Fruit fly (Drosophila melanogaster) whole organism, embryonic: Measurements from ENCODE around the gene Sodh2.
A peak's percentile ranks its signal among the peaks of the same experiment; 100 is the strongest.

Source experiments
- CG11398 ChIP-seq: fragments of 200-800 bp; sonication (Bioruptor generic); optimal IDR thresholded peaks from 2 replicates; lab custom pipeline; 2016; ENCODE audit warnings: missing biosample characterization, missing genetic modification characterization
- CG12071 ChIP-seq: fragments of 200-800 bp; sonication (Bioruptor generic); optimal IDR thresholded peaks from 3 replicates; lab custom pipeline; 2018; ENCODE audit warnings: missing biosample characterization, mild to moderate bottlenecking, missing genetic modification characterization
- CG14710 ChIP-seq: fragments of 200-800 bp; sonication (Bioruptor generic); optimal IDR thresholded peaks from 3 replicates; lab custom pipeline; 2019; ENCODE audit warnings: missing biosample characterization, mild to moderate bottlenecking, missing genetic modification characterization, moderate library complexity
- CG14965 ChIP-seq: fragments of 200-800 bp; sonication (Bioruptor generic); optimal IDR thresholded peaks from 2 replicates; lab custom pipeline; 2016; ENCODE audit warnings: missing biosample characterization, missing genetic modification characterization, borderline replicate concordance
- CG15011 ChIP-seq: fragments of 200-800 bp; sonication (Bioruptor generic); optimal IDR thresholded peaks from 3 replicates; lab custom pipeline; 2018; ENCODE audit warnings: missing biosample characterization, mild to moderate bottlenecking, missing genetic modification characterization
- CG15269 ChIP-seq: fragments of 200-800 bp; sonication (Bioruptor generic); optimal IDR thresholded peaks from 2 replicates; lab custom pipeline; 2018; ENCODE audit warnings: missing biosample characterization, mild to moderate bottlenecking, missing genetic modification characterization, moderate library complexity
- CG1529 ChIP-seq: fragments of 200-800 bp; sonication (Bioruptor generic); optimal IDR thresholded peaks from 3 replicates; lab custom pipeline; 2018; ENCODE audit warnings: missing biosample characterization, missing genetic modification characterization
- CG17802 ChIP-seq: fragments of 200-800 bp; sonication (Bioruptor generic); optimal IDR thresholded peaks from 2 replicates; lab custom pipeline; 2018; ENCODE audit warnings: missing biosample characterization, mild to moderate bottlenecking, missing genetic modification characterization, moderate library complexity
- CG17912 ChIP-seq: fragments of 200-800 bp; sonication (Bioruptor generic); optimal IDR thresholded peaks from 2 replicates; lab custom pipeline; 2018; ENCODE audit warnings: missing biosample characterization, mild to moderate bottlenecking, missing genetic modification characterization
- CG18011 ChIP-seq: fragments of 200-800 bp; sonication (Bioruptor generic); optimal IDR thresholded peaks from 2 replicates; lab custom pipeline; 2017; ENCODE audit warnings: missing biosample characterization, missing genetic modification characterization, mild to moderate bottlenecking, moderate library complexity, missing genotype
- CG18599 ChIP-seq: fragments of 200-800 bp; sonication (Bioruptor generic); optimal IDR thresholded peaks from 3 replicates; lab custom pipeline; 2017; ENCODE audit warnings: missing biosample characterization, missing genetic modification characterization, mild to moderate bottlenecking, moderate library complexity, missing genetic modification reagents
- CG18764 ChIP-seq: fragments of 200-800 bp; sonication (Bioruptor generic); optimal IDR thresholded peaks from 3 replicates; lab custom pipeline; 2016; ENCODE audit warnings: missing biosample characterization, missing genetic modification characterization
- CG2199 ChIP-seq: fragments of 200-800 bp; sonication (Bioruptor generic); IDR thresholded peaks from 3 replicates; pipeline ENCODE4 v1.3.6; 2022; ENCODE audit warnings: missing biosample characterization, missing genetic modification characterization
- CG2202 ChIP-seq: fragments of 200-800 bp; sonication (Bioruptor generic); optimal IDR thresholded peaks from 2 replicates; lab custom pipeline; 2018; ENCODE audit warnings: missing biosample characterization, mild to moderate bottlenecking, missing genetic modification characterization
- CG32532 ChIP-seq: fragments of 200-800 bp; sonication (Bioruptor generic); IDR thresholded peaks from 2 replicates; pipeline ENCODE4 v1.3.6; 2022; ENCODE audit warnings: missing biosample characterization, missing genetic modification characterization
- CG3838 ChIP-seq: fragments of 200-800 bp; sonication (Bioruptor generic); optimal IDR thresholded peaks from 3 replicates; lab custom pipeline; 2016; ENCODE audit warnings: missing biosample characterization, missing genetic modification characterization
- CG42726 ChIP-seq: fragments of 200-800 bp; sonication (Bioruptor generic); IDR thresholded peaks from 2 replicates; pipeline ENCODE4 v1.3.6; 2022; ENCODE audit warnings: missing biosample characterization, missing genetic modification characterization; ENCODE audit not compliant: partially characterized antibody
- CG4404 ChIP-seq: fragments of 200-800 bp; sonication (Bioruptor generic); IDR thresholded peaks from 2 replicates; pipeline ENCODE4 v1.3.6; 2022; ENCODE audit warnings: missing biosample characterization, missing genetic modification characterization
- CG5245 ChIP-seq: fragments of 200-800 bp; sonication (Bioruptor generic); optimal IDR thresholded peaks from 3 replicates; lab custom pipeline; 2016; ENCODE audit warnings: missing biosample characterization, missing genetic modification characterization
- Camta ChIP-seq: fragments of 200-800 bp; sonication (Bioruptor generic); optimal IDR thresholded peaks from 2 replicates; lab custom pipeline; 2016; ENCODE audit warnings: missing biosample characterization, missing genetic modification characterization
- CkIIα-i1 ChIP-seq: fragments of 200-800 bp; sonication (Bioruptor generic); IDR thresholded peaks from 2 replicates; pipeline ENCODE4 v1.3.6; 2022; ENCODE audit warnings: missing biosample characterization, missing genetic modification characterization
- Doc3 ChIP-seq: fragments of 200-800 bp; sonication (Bioruptor generic); IDR thresholded peaks from 3 replicates; pipeline ENCODE4 v1.3.6; 2022; ENCODE audit warnings: missing biosample characterization, missing genetic modification characterization; ENCODE audit not compliant: partially characterized antibody
- Elba2 ChIP-seq: fragments of 200-800 bp; sonication (Bioruptor generic); optimal IDR thresholded peaks from 3 replicates; lab custom pipeline; 2016; ENCODE audit warnings: missing biosample characterization, missing genetic modification characterization
- Gug ChIP-seq: fragments of 200-800 bp; sonication (Bioruptor generic); IDR thresholded peaks from 4 replicates; pipeline ENCODE4 v1.3.6; 2022; ENCODE audit warnings: missing biosample characterization, missing genetic modification characterization
- Hmr ChIP-seq: fragments of 200-800 bp; sonication (Bioruptor generic); optimal IDR thresholded peaks from 3 replicates; lab custom pipeline; 2017; ENCODE audit warnings: mild to moderate bottlenecking, missing biosample characterization, missing genetic modification reagents, missing genetic modification characterization
- Hr39 ChIP-seq: fragments of >200 bp; optimal IDR thresholded peaks from 2 replicates; lab custom pipeline; 2017
- MTF-1 ChIP-seq: fragments of 200-800 bp; sonication (Bioruptor generic); optimal IDR thresholded peaks from 2 replicates; lab custom pipeline; 2018; ENCODE audit warnings: missing biosample characterization, mild to moderate bottlenecking, missing genetic modification characterization, borderline replicate concordance
- Neu2 ChIP-seq: fragments of 200-800 bp; sonication (Bioruptor generic); optimal IDR thresholded peaks from 3 replicates; lab custom pipeline; 2016; ENCODE audit warnings: missing biosample characterization, missing genetic modification characterization, borderline replicate concordance
- Ptx1 ChIP-seq: fragments of 200-800 bp; sonication (Bioruptor generic); IDR thresholded peaks from 2 replicates; pipeline ENCODE4 v1.3.6; 2022; ENCODE audit warnings: missing biosample characterization, missing genetic modification characterization
- Usf ChIP-seq: fragments of 200-800 bp; sonication (Bioruptor generic); optimal IDR thresholded peaks from 2 replicates; lab custom pipeline; 2017; ENCODE audit warnings: missing genotype, missing biosample characterization, missing genetic modification characterization
- ato ChIP-seq: fragments of 200-800 bp; sonication (Bioruptor generic); IDR thresholded peaks from 2 replicates; pipeline ENCODE4 v1.3.6; 2022; ENCODE audit warnings: missing biosample characterization, missing genetic modification characterization; ENCODE audit not compliant: partially characterized antibody
- bab2 ChIP-seq: fragments of 200-800 bp; sonication (Bioruptor generic); optimal IDR thresholded peaks from 2 replicates; lab custom pipeline; 2016; ENCODE audit warnings: missing biosample characterization, missing genetic modification characterization
- bowl ChIP-seq: fragments of 200-800 bp; sonication (Bioruptor generic); IDR thresholded peaks from 2 replicates; pipeline ENCODE4 v1.3.6; 2022; ENCODE audit warnings: missing biosample characterization, missing genetic modification characterization
- ci ChIP-seq: fragments of 200-800 bp; sonication (Bioruptor generic); IDR thresholded peaks from 3 replicates; pipeline ENCODE4 v1.3.6; 2022; ENCODE audit warnings: missing biosample characterization, missing genetic modification characterization
- corto ChIP-seq: fragments of 200-800 bp; sonication (Bioruptor generic); optimal IDR thresholded peaks from 2 replicates; lab custom pipeline; 2016; ENCODE audit warnings: missing biosample characterization, mild to moderate bottlenecking, missing genetic modification characterization, moderate library complexity
- dmrt99B ChIP-seq: fragments of 200-800 bp; sonication (Bioruptor generic); optimal IDR thresholded peaks from 2 replicates; lab custom pipeline; 2018; ENCODE audit warnings: missing biosample characterization, mild to moderate bottlenecking, missing genetic modification characterization, moderate library complexity
- fru ChIP-seq: fragments of >200 bp; optimal IDR thresholded peaks from 2 replicates; lab custom pipeline; 2017
- grau ChIP-seq: fragments of 200-800 bp; optimal IDR thresholded peaks from 3 replicates; lab custom pipeline; 2019; ENCODE audit warnings: missing biosample characterization, mild to moderate bottlenecking, missing genetic modification characterization, moderate library complexity
- gro ChIP-seq: fragments of 200-800 bp; sonication (Bioruptor generic); optimal IDR thresholded peaks from 2 replicates; lab custom pipeline; 2016; ENCODE audit warnings: missing biosample characterization, missing genetic modification characterization
- insv ChIP-seq, 2 experiments: fragments of 200-800 bp; sonication (Bioruptor generic); optimal IDR thresholded peaks; 3 replicates each; lab custom pipeline; 2016 to 2018; ENCODE audit warnings: missing biosample characterization in 2 of 2, missing genetic modification characterization in 2 of 2
- klu ChIP-seq: fragments of 200-800 bp; sonication (Bioruptor generic); IDR thresholded peaks from 2 replicates; pipeline ENCODE4 v1.3.6; 2022; ENCODE audit warnings: missing biosample characterization, missing genetic modification characterization
- maf-S ChIP-seq: fragments of 200-800 bp; sonication (Bioruptor generic); optimal IDR thresholded peaks from 2 replicates; lab custom pipeline; 2016; ENCODE audit warnings: missing biosample characterization, missing genetic modification characterization
- nerfin-1 ChIP-seq: fragments of 200-800 bp; sonication (Bioruptor generic); optimal IDR thresholded peaks from 3 replicates; lab custom pipeline; 2019; ENCODE audit warnings: missing biosample characterization, mild to moderate bottlenecking, missing genetic modification characterization, moderate library complexity
- p53 ChIP-seq: fragments of 200-800 bp; sonication (Bioruptor generic); optimal IDR thresholded peaks from 2 replicates; lab custom pipeline; 2016; ENCODE audit warnings: missing biosample characterization, missing genetic modification characterization
- peb ChIP-seq: fragments of 200-800 bp; sonication (Bioruptor generic); IDR thresholded peaks from 2 replicates; pipeline ENCODE4 v1.3.6; 2022; ENCODE audit warnings: missing biosample characterization, missing genetic modification characterization
- rib ChIP-seq: fragments of 200-800 bp; sonication (Bioruptor generic); IDR thresholded peaks from 2 replicates; pipeline ENCODE4 v1.3.6; 2022; ENCODE audit warnings: missing biosample characterization, missing genetic modification characterization
- schlank ChIP-seq: fragments of 200-800 bp; sonication (Bioruptor generic); optimal IDR thresholded peaks from 2 replicates; lab custom pipeline; 2018; ENCODE audit warnings: missing biosample characterization, mild to moderate bottlenecking, missing genetic modification characterization
- slou ChIP-seq: fragments of 200-800 bp; sonication (Bioruptor generic); optimal IDR thresholded peaks from 3 replicates; lab custom pipeline; 2016; ENCODE audit warnings: missing biosample characterization, missing genetic modification characterization
- sr ChIP-seq: fragments of 200-800 bp; sonication (Bioruptor generic); IDR thresholded peaks from 3 replicates; pipeline ENCODE4 v1.3.6; 2022; ENCODE audit warnings: missing biosample characterization, missing genetic modification characterization
- yki ChIP-seq: fragments of >200 bp; optimal IDR thresholded peaks from 3 replicates; lab custom pipeline; 2018

The Sodh2 gene

DNA sequence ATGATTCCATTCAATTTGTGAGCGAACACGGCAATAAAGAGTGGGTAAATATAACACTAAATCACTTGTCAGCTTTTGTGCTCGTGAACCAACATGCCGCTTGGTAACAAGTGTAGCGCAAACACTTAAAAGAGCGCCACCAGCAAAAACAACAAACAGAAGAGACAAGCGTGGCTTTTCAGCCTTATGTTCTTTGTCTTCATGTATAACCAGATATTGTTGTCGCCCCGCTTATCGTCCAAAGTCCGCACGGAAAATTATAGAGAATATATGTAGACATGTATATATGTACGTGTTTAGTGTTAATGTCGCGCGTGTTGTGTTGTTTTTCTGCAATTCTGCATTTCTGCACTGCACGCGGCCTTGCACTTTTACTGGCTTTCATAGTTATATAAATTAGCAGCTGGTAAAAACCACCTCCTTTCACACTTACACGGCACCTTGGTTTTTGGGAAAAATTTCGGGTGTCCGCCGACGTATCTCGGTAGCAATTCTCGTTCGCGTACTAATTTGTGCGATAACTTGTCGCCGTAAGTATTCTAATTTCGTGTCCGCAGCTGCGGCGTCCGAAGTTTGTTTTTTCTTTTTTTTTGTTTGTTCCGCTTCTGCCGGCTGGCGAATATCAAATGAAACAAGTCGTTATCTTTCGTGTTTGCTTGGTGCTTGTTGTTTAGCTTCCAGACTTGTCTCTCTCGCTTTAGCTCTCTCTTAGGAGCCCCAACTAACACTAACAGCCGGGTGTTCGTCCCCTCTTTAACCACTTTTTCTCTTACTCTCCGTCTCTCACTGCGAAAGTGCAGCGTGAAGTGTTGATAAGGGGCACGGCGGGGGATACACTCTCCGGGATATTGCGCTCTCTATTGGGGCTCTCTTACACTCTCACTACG, 12.7 kb downstream of the Sodh2 start (continued):
- TF ChIP-seq Camta (no peak), CG15269 (tag; lab: Kevin White, UChicago) (peak; percentile 34), Doc3 (GFP tag; lab: Robert Waterston, UW) (no peak), CG1529 (GFP tag; lab: Kevin White, UChicago) (no peak), klu (GFP tag; lab: Robert Waterston, UW) (no peak), CG2199 (GFP tag; lab: Robert Waterston, UW) (no peak; the same call in 2 of the 3 replicates), maf-S (GFP tag; lab: Kevin White, UChicago) (no peak), CG5245 (GFP tag; lab: Kevin White, UChicago) (no peak), CG42726 (GFP tag; lab: Robert Waterston, UW) (no peak), peb (GFP tag; lab: Robert Waterston, UW) (no peak), bab2 (GFP tag; lab: Kevin White, UChicago) (no peak), Ptx1 (GFP tag; lab: Robert Waterston, UW) (no peak; the same call in 1 of the 2 replicates), Neu2 (GFP tag; lab: Kevin White, UChicago) (no peak), CG18764 (GFP tag; lab: Kevin White, UChicago) (no peak), CkIIα-i1 (GFP tag; lab: Robert Waterston, UW) (no peak), corto (no peak), schlank (tag; lab: Kevin White, UChicago) (no peak), ato (GFP tag; lab: Robert Waterston, UW) (no peak), CG17802 (tag; lab: Kevin White, UChicago) (no peak), CG18011 (GFP tag; lab: Kevin White, UChicago) (no peak), CG12071 (GFP tag; lab: Kevin White, UChicago) (peak; percentile 54), p53 (GFP tag; lab: Kevin White, UChicago) (no peak), CG14710 (tag; lab: Kevin White, UChicago) (no peak), nerfin-1 (tag; lab: Kevin White, UChicago) (no peak), CG15011 (GFP tag; lab: Kevin White, UChicago) (peak; percentile 2), yki (lab: Kevin White, UChicago) (peak; percentile 83), rib (GFP tag; lab: Robert Waterston, UW) (peak; percentile 26; the same call in 1 of the 2 replicates), grau (tag; lab: Kevin White, UChicago) (peak; percentile 26), dmrt99B (tag; lab: Kevin White, UChicago) (peak; percentile 30), sr (GFP tag; lab: Robert Waterston, UW) (0 out of 3 replicates have a peak, but pooled peaks have one; percentile 4), Usf (GFP tag; lab: Kevin White, UChicago) (no peak), CG18599 (peak; percentile 38), Elba2 (GFP tag; lab: Kevin White, UChicago) (no peak), CG17912 (GFP tag; lab: Kevin White, UChicago) (no peak), gro (GFP tag; lab: Kevin White, UChicago) (peak; percentile 48), CG2202 (tag; lab: Kevin White, UChicago) (no peak), fru (lab: Kevin White, UChicago) (no peak), CG32532 (GFP tag; lab: Robert Waterston, UW) (peak; percentile 73), Hmr (GFP tag; lab: Kevin White, UChicago) (peak; percentile 17), Gug (GFP tag; lab: Robert Waterston, UW) (peak; percentile 25; the same call in 1 of the 4 replicates), bowl (GFP tag; lab: Robert Waterston, UW) (no peak), Hr39 (lab: Kevin White, UChicago) (no peak), ci (GFP tag; lab: Robert Waterston, UW) (peak; percentile 77), CG14965 (no peak), MTF-1 (peak; percentile 22), CG4404 (no peak), CG11398 (GFP tag; lab: Kevin White, UChicago) (no peak), insv (GFP tag; optimal IDR thresholded peaks at IDR 0.05; lab: Kevin White, UChicago) (no peak), CG3838 (GFP tag; lab: Kevin White, UChicago) (no peak), slou (no peak)
